Fruit fly (Drosophila melanogaster): ENCODE measurements around the gene CG5139.

Gene CG5139

DNA sequence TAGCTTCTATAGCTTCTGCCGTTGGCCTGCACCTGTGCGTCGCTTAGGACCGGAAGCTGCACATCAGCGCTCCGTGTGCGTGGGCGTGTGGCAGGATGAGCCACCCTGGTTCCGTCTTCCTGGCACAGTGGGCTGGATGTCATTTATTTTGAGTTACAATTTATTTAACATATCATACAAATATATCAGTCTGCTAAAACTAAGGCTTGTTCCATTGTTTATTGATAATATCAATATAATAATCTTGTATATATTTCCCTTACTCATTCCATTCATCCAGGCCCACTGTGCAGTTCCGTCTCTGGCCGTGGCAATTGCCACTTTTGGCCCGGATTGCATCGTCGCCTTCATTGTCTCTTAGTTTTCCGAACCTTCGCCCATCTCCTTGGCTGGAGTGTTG lies 15.4 kb upstream of the CG5139 start:
- no peak for TF ChIP-seq cic (GFP tag; optimal IDR thresholded peaks at IDR 0.05)
- TF ChIP-seq cnc (optimal IDR thresholded peaks at IDR 0.05): no peak
- TF ChIP-seq CG5204 (GFP tag; optimal IDR thresholded peaks at IDR 0.05): no peak
- TF ChIP-seq Hr96 (GFP tag; optimal IDR thresholded peaks at IDR 0.05): no peak
- no peak for TF ChIP-seq CG12768 (GFP tag; optimal IDR thresholded peaks at IDR 0.05)
- TF ChIP-seq CG14711 (tag; optimal IDR thresholded peaks at IDR 0.05): no peak
- no peak for TF ChIP-seq Clk (GFP tag; optimal IDR thresholded peaks at IDR 0.05)
- no peak for TF ChIP-seq CG33017 (tag; optimal IDR thresholded peaks at IDR 0.05)
- TF ChIP-seq CG11617 (GFP tag; optimal IDR thresholded peaks at IDR 0.05): no peak
- no peak for TF ChIP-seq CG7045 (GFP tag; optimal IDR thresholded peaks at IDR 0.05)
- TF ChIP-seq pad (GFP tag; optimal IDR thresholded peaks at IDR 0.05): no peak
- no peak for TF ChIP-seq Crg-1 (GFP tag; optimal IDR thresholded peaks at IDR 0.05)
- no peak for TF ChIP-seq Mnt (GFP tag; optimal IDR thresholded peaks at IDR 0.05)
- no peak for TF ChIP-seq tj (GFP tag; optimal IDR thresholded peaks at IDR 0.05)
- no peak for TF ChIP-seq ovo (GFP tag; optimal IDR thresholded peaks at IDR 0.05)
- no peak for TF ChIP-seq CG7101 (tag; optimal IDR thresholded peaks at IDR 0.05)
- TF ChIP-seq CG1620 (GFP tag; optimal IDR thresholded peaks at IDR 0.05): no peak
- TF ChIP-seq bab1 (GFP tag; optimal IDR thresholded peaks at IDR 0.05): no peak

DNA sequence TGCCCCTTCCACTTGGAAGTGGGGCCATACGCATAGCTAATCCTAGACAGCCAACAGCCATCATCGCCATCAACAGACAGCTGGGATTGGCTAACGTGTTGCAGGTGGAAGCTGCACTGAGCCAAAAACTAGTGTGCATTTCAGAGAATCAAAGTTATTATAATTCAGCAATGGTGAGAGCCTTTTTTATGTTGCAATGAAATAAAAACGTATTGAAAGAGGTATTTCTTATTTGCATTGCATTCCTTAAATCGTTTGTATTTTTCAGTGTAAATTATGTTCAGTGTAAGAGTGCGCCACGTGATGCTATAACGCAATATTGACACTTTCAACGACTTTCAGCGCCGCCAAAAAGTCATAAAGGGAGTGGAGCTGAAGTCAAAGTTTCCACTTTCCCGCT lies 14.5 kb upstream of the CG5139 start:
- TF ChIP-seq cnc (optimal IDR thresholded peaks at IDR 0.05): no peak
- TF ChIP-seq cic (GFP tag; optimal IDR thresholded peaks at IDR 0.05): no peak
- TF ChIP-seq kay (GFP tag; ENCODE audit: borderline replicate concordance): no peak

DNA sequence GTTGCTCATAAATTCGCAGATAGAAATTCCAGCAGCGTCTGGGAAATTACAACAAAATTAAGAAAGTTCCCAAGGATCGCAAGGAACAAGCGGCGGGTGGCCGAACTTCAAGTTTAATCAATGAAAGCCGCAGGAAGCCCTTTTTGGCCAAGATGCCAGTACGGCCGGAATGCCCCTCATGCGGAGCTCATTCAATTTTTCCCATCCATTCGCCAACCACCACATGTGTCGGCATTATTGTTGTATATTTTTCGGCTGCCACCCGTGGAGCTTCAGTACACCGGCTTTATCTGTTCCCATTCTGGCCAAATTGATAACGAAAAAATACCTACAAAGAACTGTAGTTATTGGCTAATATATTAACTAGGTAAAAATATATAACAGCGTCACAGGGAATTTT lies 12.5 kb upstream of the CG5139 start:
- TF ChIP-seq kay (GFP tag; ENCODE audit: borderline replicate concordance): no peak

- TF ChIP-seq CG1620 (GFP tag; optimal IDR thresholded peaks at IDR 0.05): no peak
- no peak for TF ChIP-seq Hr96 (GFP tag; optimal IDR thresholded peaks at IDR 0.05)
- no peak for TF ChIP-seq CG14711 (tag; optimal IDR thresholded peaks at IDR 0.05)
- no peak for TF ChIP-seq Crg-1 (GFP tag; optimal IDR thresholded peaks at IDR 0.05)
- TF ChIP-seq tj (GFP tag; optimal IDR thresholded peaks at IDR 0.05): no peak
- TF ChIP-seq cic (GFP tag; optimal IDR thresholded peaks at IDR 0.05): no peak
- no peak for TF ChIP-seq CG7045 (GFP tag; optimal IDR thresholded peaks at IDR 0.05)
- TF ChIP-seq toe (GFP tag; optimal IDR thresholded peaks at IDR 0.05): no peak
- no peak for TF ChIP-seq CG33017 (tag; optimal IDR thresholded peaks at IDR 0.05)
- TF ChIP-seq Mnt (GFP tag; optimal IDR thresholded peaks at IDR 0.05): no peak
- no peak for TF ChIP-seq cnc (optimal IDR thresholded peaks at IDR 0.05)
- TF ChIP-seq kay (GFP tag; ENCODE audit: borderline replicate concordance): no peak
- TF ChIP-seq CG11617 (GFP tag; optimal IDR thresholded peaks at IDR 0.05): no peak
- TF ChIP-seq bab1 (GFP tag; optimal IDR thresholded peaks at IDR 0.05): no peak
- TF ChIP-seq CG7101 (tag; optimal IDR thresholded peaks at IDR 0.05): no peak
- no peak for TF ChIP-seq CG5204 (GFP tag; optimal IDR thresholded peaks at IDR 0.05)
- TF ChIP-seq ovo (GFP tag; optimal IDR thresholded peaks at IDR 0.05): no peak
These were observed 8.4 kb upstream of the CG5139 start for dm6 chr2L:1207432-1207831.

- TF ChIP-seq CG7101 (tag; optimal IDR thresholded peaks at IDR 0.05) (no peak), Mnt (GFP tag; optimal IDR thresholded peaks at IDR 0.05) (no peak), pad (GFP tag; optimal IDR thresholded peaks at IDR 0.05) (no peak), CG11617 (GFP tag; optimal IDR thresholded peaks at IDR 0.05) (no peak), CG12768 (GFP tag; optimal IDR thresholded peaks at IDR 0.05) (no peak), CG5204 (GFP tag; optimal IDR thresholded peaks at IDR 0.05) (no peak), CG1620 (GFP tag; optimal IDR thresholded peaks at IDR 0.05) (no peak), CG14711 (tag; optimal IDR thresholded peaks at IDR 0.05) (no peak)
These were observed 4.8 kb upstream of the CG5139 start, which contains the start of gene CG14342 for dm6 chr2L:1203915-1204314. Gene CG14342 (plus strand): TSS chr2L:1204215.

DNA sequence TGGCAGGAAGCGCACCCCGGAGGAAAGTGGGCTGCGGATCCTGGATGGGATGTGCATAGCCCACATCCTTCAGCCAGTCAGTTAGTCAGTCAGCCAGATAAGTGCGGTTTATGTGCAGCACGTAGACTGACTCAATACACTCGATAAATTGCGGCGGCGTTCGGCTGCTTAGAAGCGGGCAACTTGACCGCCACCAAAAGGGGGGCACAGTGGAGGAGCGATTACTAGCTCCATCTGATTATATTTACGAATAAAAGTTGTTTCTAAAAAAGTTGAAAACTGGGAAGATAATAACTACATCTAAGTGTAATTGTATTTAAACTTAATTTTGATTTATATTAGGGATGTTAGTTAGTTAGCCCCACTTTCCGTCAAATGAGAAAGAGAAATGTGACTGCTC lies 3.4 kb upstream of the CG5139 start:
- TF ChIP-seq ovo (GFP tag; optimal IDR thresholded peaks at IDR 0.05): no peak
- TF ChIP-seq CG14711 (tag; optimal IDR thresholded peaks at IDR 0.05): no peak
- no peak for TF ChIP-seq CG11617 (GFP tag; optimal IDR thresholded peaks at IDR 0.05)

DNA sequence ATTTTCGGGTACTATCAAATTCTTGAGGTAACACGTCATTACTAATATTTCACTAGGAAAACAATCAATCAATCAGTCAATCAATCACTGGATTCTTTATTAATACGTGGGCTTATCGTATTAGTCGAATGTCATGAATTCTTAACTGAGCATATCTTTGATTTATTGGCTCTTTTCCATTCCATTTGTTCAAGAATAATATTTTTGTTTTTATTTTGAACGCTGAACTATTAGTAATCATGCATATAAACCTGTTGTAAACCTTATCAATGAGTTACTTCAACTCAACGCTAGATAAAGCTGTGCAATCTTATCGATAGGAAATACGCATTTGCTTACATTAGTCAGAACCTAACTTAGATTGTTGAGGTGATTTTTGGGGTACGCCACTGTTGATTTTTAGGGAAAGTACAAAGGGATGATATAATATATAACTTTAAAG lies 2.4 kb upstream of the CG5139 start:
- TF ChIP-seq cic (GFP tag; optimal IDR thresholded peaks at IDR 0.05): peak; percentile 38
- no peak for TF ChIP-seq tj (GFP tag; optimal IDR thresholded peaks at IDR 0.05)
- peak; percentile 83 for TF ChIP-seq kay (GFP tag; ENCODE audit: borderline replicate concordance)

- TF ChIP-seq pad (GFP tag; optimal IDR thresholded peaks at IDR 0.05): no peak
- TF ChIP-seq kay (GFP tag; ENCODE audit: borderline replicate concordance): peak; percentile 75
These were observed 1.1 kb upstream of the CG5139 start, which contains the start of the genes CG43349 and CG5011 for dm6 chr2L:1199912-1200721. Gene CG43349 (plus strand): TSS chr2L:1200205. Gene CG5011 (plus strand): TSS chr2L:1200671.

Measured in whole organism, adult.